Fruit fly (Drosophila melanogaster) whole organism, adult: Measurements from ENCODE around the gene pdm2.

Experiments used
- CG11617 ChIP-seq: fragments of 200-800 bp; sonication (Bioruptor generic); optimal IDR thresholded peaks from 2 replicates; lab custom pipeline; 2017; ENCODE audit warnings: mild to moderate bottlenecking, missing biosample characterization, missing genetic modification reagents, missing genetic modification characterization
- CG12768 ChIP-seq: fragments of 200-800 bp; sonication (Bioruptor generic); optimal IDR thresholded peaks from 2 replicates; lab custom pipeline; 2017; ENCODE audit warnings: missing biosample characterization, missing genetic modification characterization, mild to moderate bottlenecking, moderate library complexity, missing genetic modification reagents
- CG14711 ChIP-seq: fragments of 200-800 bp; sonication (Bioruptor generic); optimal IDR thresholded peaks from 2 replicates; lab custom pipeline; 2018; ENCODE audit warnings: missing biosample characterization, mild to moderate bottlenecking, missing genetic modification characterization, moderate library complexity
- CG1620 ChIP-seq: fragments of 200-800 bp; sonication (Bioruptor generic); optimal IDR thresholded peaks from 2 replicates; lab custom pipeline; 2016; ENCODE audit warnings: missing biosample characterization, missing genetic modification characterization
- CG33017 ChIP-seq: fragments of 200-800 bp; sonication (Bioruptor generic); optimal IDR thresholded peaks from 2 replicates; lab custom pipeline; 2018; ENCODE audit warnings: missing biosample characterization, mild to moderate bottlenecking, missing genetic modification characterization, moderate library complexity
- CG5204 ChIP-seq: fragments of 200-800 bp; sonication (Bioruptor generic); optimal IDR thresholded peaks from 2 replicates; lab custom pipeline; 2016; ENCODE audit warnings: missing biosample characterization, missing genetic modification characterization
- CG7045 ChIP-seq: fragments of 200-800 bp; sonication (Bioruptor generic); optimal IDR thresholded peaks from 2 replicates; lab custom pipeline; 2017; ENCODE audit warnings: missing biosample characterization, mild to moderate bottlenecking, missing genetic modification characterization
- CG7101 ChIP-seq: fragments of 200-800 bp; sonication (Bioruptor generic); optimal IDR thresholded peaks from 2 replicates; lab custom pipeline; 2018; ENCODE audit warnings: missing biosample characterization, mild to moderate bottlenecking, missing genetic modification characterization, moderate library complexity
- Clk ChIP-seq: fragments of 200-800 bp; sonication (Bioruptor generic); optimal IDR thresholded peaks from 2 replicates; lab custom pipeline; 2017; ENCODE audit warnings: missing biosample characterization, missing genetic modification characterization
- Crg-1 ChIP-seq: fragments of 200-800 bp; sonication (Bioruptor generic); optimal IDR thresholded peaks from 2 replicates; lab custom pipeline; 2016; ENCODE audit warnings: missing biosample characterization, missing genetic modification characterization
- Hr96 ChIP-seq: fragments of 200-800 bp; sonication (Bioruptor generic); optimal IDR thresholded peaks from 2 replicates; lab custom pipeline; 2016; ENCODE audit warnings: missing biosample characterization, missing genetic modification characterization
- Mnt ChIP-seq: fragments of 200-800 bp; sonication (Bioruptor generic); optimal IDR thresholded peaks from 2 replicates; lab custom pipeline; 2016; ENCODE audit warnings: missing biosample characterization, mild to moderate bottlenecking, missing genetic modification characterization
- bab1 ChIP-seq: fragments of 200-800 bp; sonication (Bioruptor generic); optimal IDR thresholded peaks from 3 replicates; lab custom pipeline; 2019; ENCODE audit warnings: missing biosample characterization, mild to moderate bottlenecking, missing genetic modification characterization, moderate library complexity
- cic ChIP-seq: fragments of 200-800 bp; sonication (Bioruptor generic); optimal IDR thresholded peaks from 2 replicates; lab custom pipeline; 2017; ENCODE audit warnings: missing biosample characterization, mild to moderate bottlenecking, missing genetic modification characterization, moderate library complexity
- cnc ChIP-seq, 2 experiments: fragments of >200 bp; optimal IDR thresholded peaks; 2 replicates each; lab custom pipeline; 2017
- kay ChIP-seq: fragments of 200-800 bp; sonication (Bioruptor generic); peaks from one replicate; lab custom pipeline; 2016; ENCODE audit warnings: missing biosample characterization, missing genetic modification characterization, borderline replicate concordance
- ovo ChIP-seq: fragments of 200-800 bp; sonication (Bioruptor generic); optimal IDR thresholded peaks from 2 replicates; lab custom pipeline; 2016; ENCODE audit warnings: missing biosample characterization, missing genetic modification characterization
- pad ChIP-seq: fragments of 200-800 bp; sonication (Bioruptor generic); optimal IDR thresholded peaks from 3 replicates; lab custom pipeline; 2017; ENCODE audit warnings: missing biosample characterization, missing genetic modification characterization, mild to moderate bottlenecking, moderate library complexity, missing genetic modification reagents
- tj ChIP-seq: fragments of 200-800 bp; sonication (Bioruptor generic); optimal IDR thresholded peaks from 3 replicates; lab custom pipeline; 2017; ENCODE audit warnings: missing biosample characterization, mild to moderate bottlenecking, missing genetic modification characterization, moderate library complexity
- toe ChIP-seq: fragments of 200-800 bp; sonication (Bioruptor generic); optimal IDR thresholded peaks from 2 replicates; lab custom pipeline; 2016; ENCODE audit warnings: missing biosample characterization, missing genetic modification characterization

pdm2 gene

DNA sequence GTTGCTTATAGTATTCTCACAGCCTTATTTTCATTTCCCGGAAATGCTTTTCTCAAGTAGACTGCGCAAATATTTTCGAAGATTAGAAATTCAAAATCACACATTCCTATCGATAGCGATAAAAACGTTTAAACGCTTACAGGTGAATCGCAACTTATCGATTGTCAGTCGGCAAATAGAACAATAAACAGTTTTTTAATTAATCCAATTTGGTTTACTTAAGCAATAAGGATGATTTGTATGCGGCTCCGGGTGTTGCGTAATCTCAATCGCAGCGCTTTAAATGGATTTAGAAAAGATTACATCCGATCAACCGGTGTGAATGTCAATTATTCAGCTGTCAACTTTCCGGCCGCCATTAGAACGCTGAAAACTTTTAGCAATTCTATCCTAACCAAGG lies 50.6 kb downstream of the pdm2 start, which contains the start of the genes CG6180 and CG15484:
TSS of gene CG6180 (plus strand) at position 122 of the 400 bp plus-strand sequence.
TSS of gene CG15484 (minus strand) at position 172 of the 400 bp plus-strand sequence.
- TF ChIP-seq bab1 (GFP tag; lab: Kevin White, UChicago): peak; percentile 24
- no peak for TF ChIP-seq pad (GFP tag; lab: Kevin White, UChicago)
- TF ChIP-seq CG1620: no peak
- TF ChIP-seq CG33017 (tag; lab: Kevin White, UChicago): no peak
- peak; percentile 20 for TF ChIP-seq CG14711

DNA sequence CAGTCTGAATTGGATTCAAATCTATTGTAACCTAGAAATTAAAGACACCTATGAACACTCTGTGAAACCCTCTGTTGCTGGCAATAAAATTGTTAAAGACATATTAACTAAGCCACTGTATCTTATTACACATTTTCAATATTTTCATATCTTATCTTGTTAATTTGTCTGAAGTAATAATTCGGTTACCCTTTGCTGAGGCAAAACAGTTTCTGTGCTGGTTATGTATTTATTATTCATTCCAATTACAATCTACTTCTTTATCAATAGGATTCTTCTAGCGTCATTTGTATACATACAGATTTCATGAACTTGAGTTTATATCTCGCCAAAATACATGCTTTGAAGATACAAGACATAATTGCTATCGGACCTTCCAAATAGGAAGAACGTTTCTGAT lies 51.6 kb downstream of the pdm2 start:
- TF ChIP-seq CG7045 (GFP tag; lab: Kevin White, UChicago): no peak
- no peak for TF ChIP-seq kay
- no peak for TF ChIP-seq Clk (GFP tag; lab: Kevin White, UChicago)
- TF ChIP-seq CG7101 (tag; lab: Kevin White, UChicago): no peak
- no peak for TF ChIP-seq pad (GFP tag; lab: Kevin White, UChicago)
- no peak for TF ChIP-seq bab1 (GFP tag; lab: Kevin White, UChicago)
- no peak for TF ChIP-seq Mnt
- no peak for TF ChIP-seq ovo
- TF ChIP-seq CG12768: no peak
- no peak for TF ChIP-seq Crg-1
- TF ChIP-seq Hr96 (GFP tag; lab: Kevin White, UChicago): no peak
- no peak for TF ChIP-seq cic (GFP tag; lab: Kevin White, UChicago)
- TF ChIP-seq toe (GFP tag; lab: Kevin White, UChicago): no peak
- no peak for TF ChIP-seq CG11617
- no peak for TF ChIP-seq CG1620
- no peak for TF ChIP-seq tj (GFP tag; lab: Kevin White, UChicago)
- TF ChIP-seq cnc (optimal IDR thresholded peaks at IDR 0.05; lab: Kevin White, UChicago): no peak

DNA sequence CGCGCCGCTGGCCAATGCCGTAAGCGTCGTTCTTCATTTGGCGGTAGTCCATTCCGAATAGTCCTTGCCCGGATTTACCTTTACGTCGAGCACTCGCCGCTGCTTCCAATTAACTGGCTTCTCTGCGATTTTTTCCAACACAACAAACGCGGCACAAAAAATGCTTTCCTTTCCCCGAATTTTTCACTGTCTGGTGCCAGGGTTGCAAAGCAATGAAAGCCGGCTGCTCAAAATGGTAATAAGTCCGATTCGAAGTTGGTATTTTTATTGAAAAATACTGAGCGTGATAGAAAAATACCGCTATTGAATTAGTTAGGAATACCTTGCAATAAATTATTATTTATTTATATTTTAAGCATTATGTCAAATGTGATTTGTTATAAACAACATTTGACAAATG lies 55.3 kb downstream of the pdm2 start:
- TF ChIP-seq Clk (GFP tag; lab: Kevin White, UChicago): no peak
- peak; percentile 42 for TF ChIP-seq CG14711

DNA sequence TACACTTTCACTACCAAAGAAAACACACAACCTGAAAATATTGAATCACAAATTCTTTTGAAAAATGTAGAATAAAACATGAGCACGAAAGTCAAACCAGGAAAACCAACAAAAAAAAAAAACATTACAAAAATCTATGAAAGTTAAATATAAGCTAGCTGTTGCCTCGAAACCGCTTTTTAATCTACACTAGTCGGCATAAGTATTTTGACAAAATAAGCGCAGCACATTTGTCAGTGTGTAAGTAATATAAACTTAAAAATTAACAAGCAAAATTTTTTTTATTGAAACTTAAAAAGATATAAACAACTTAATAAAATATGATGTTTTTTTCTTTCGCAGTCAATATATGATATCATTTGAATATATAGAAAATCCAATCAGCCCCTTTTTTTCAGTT lies 55.9 kb downstream of the pdm2 start, which contains the start of gene CG5787:
TSS of gene CG5787 (minus strand) at position 101 of the 400 bp plus-strand sequence.
- no peak for TF ChIP-seq Crg-1
- TF ChIP-seq CG11617: no peak
- TF ChIP-seq cic (GFP tag; lab: Kevin White, UChicago): no peak
- no peak for TF ChIP-seq cnc (optimal IDR thresholded peaks at IDR 0.05; lab: Kevin White, UChicago)
- TF ChIP-seq ovo: no peak
- no peak for TF ChIP-seq Hr96 (GFP tag; lab: Kevin White, UChicago)
- no peak for TF ChIP-seq CG1620
- no peak for TF ChIP-seq tj (GFP tag; lab: Kevin White, UChicago)
- no peak for TF ChIP-seq CG33017 (tag; lab: Kevin White, UChicago)
- no peak for TF ChIP-seq CG7045 (GFP tag; lab: Kevin White, UChicago)
- TF ChIP-seq bab1 (GFP tag; lab: Kevin White, UChicago): no peak
- TF ChIP-seq CG5204: no peak
- no peak for TF ChIP-seq Mnt
- TF ChIP-seq toe (GFP tag; lab: Kevin White, UChicago): no peak
- TF ChIP-seq kay: no peak
- TF ChIP-seq CG7101 (tag; lab: Kevin White, UChicago): no peak
- no peak for TF ChIP-seq Clk (GFP tag; lab: Kevin White, UChicago)
- TF ChIP-seq pad (GFP tag; lab: Kevin White, UChicago): no peak

DNA sequence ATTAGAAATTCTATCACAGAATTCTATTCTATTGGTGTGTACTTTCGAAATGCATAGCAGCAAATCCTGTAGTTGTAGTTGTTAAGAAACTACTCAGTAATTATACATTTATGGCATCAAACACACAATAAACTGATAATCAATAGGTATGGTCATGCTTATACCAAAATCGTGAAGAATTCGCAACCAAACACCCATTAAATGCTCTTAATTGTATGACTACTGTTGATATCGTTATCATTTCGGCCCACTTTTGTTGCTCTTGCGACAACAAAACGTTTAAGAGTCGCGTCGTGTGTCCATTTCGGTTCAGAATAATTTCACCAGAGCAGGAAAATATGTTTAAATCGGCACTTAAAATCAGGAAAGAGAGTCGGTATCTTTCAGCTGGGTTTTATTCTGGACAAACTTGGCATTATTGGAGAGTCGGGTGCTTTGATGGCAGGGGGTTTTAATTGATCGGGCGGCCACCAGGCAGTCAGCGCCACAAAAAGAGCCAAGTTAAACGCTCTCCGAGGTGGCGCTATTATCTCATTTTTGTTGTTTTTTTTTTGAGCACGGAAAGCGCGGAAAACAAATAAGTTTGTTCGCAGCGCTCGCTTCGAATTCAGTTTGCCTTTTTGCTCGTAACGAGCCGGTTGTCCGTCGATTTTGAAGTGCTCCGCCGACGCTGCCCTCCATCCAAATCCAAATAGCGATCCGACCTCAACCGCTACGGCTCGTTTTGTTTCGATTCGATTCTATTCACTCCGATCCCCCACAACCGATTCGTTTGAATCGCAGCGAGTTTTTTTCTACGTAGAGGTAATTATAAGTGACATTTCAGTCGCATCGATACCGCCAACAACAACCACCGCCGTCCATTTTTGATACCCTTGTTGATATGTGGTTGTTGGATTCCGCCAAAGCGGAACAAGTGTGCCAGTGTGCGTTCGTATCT lies 61.7 kb downstream of the pdm2 start, which contains the start of gene MRP:
TSS of gene MRP (plus strand) at position 609 of the 940 bp plus-strand sequence.
- TF ChIP-seq bab1 (GFP tag; lab: Kevin White, UChicago): peak; percentile 6
- TF ChIP-seq Crg-1: no peak
- TF ChIP-seq CG14711: no peak
- TF ChIP-seq cnc (optimal IDR thresholded peaks at IDR 0.05; lab: Kevin White, UChicago): no peak
- no peak for TF ChIP-seq toe (GFP tag; lab: Kevin White, UChicago)
- TF ChIP-seq CG1620: no peak
- peak; percentile 36 for TF ChIP-seq Mnt
- TF ChIP-seq pad (GFP tag; lab: Kevin White, UChicago): no peak
- no peak for TF ChIP-seq ovo
- TF ChIP-seq CG7045 (GFP tag; lab: Kevin White, UChicago): peak; percentile 39
- TF ChIP-seq CG11617: no peak
- TF ChIP-seq kay: no peak
- TF ChIP-seq CG33017 (tag; lab: Kevin White, UChicago): peak; percentile 19
- peak; percentile 19 for TF ChIP-seq cic (GFP tag; lab: Kevin White, UChicago)
- peak; percentile 17 for TF ChIP-seq tj (GFP tag; lab: Kevin White, UChicago)
- no peak for TF ChIP-seq Clk (GFP tag; lab: Kevin White, UChicago)
- no peak for TF ChIP-seq CG5204
- no peak for TF ChIP-seq Hr96 (GFP tag; lab: Kevin White, UChicago)
- no peak for TF ChIP-seq CG7101 (tag; lab: Kevin White, UChicago)
- no peak for TF ChIP-seq CG12768

DNA sequence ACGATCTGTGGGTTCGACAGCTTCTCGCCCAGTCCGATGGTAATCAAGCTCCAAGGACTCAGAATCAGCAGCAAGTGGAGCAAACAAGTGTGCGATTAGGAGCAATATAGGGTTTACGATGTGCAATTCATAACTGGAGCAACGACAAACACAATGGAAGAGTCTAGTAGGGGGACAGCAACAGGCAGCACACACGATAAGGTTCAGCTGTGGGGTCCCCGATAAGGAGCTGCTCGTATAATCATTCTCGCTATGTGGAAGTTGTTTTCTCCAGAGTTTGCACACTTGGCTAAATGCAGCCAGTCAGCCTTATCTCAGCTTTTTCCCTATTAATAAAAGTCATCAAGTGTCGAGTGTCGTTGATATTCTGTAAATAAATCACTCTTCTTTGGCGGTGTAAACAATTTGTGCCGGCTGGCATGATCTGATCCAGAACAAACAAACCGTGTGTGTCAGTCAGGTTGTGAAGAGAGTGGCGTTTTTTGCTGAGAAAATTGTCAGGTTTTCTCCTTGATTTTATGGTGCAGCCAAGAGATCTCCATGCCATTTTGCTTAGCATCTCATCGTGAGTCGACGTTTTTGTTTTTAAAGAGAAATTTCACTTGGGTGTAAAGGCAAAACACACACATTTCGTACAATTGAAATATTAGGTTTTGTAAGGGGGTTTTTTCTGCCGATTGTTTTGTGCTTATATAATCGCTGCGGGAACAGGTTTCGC lies 62.9 kb downstream of the pdm2 start:
- TF ChIP-seq CG14711: peak; percentile 17
- TF ChIP-seq CG33017 (tag; lab: Kevin White, UChicago): peak; percentile 21
- peak; percentile 19 for TF ChIP-seq Mnt
- peak in 1 of 2 experiments; percentile 60 for TF ChIP-seq cnc (optimal IDR thresholded peaks at IDR 0.05; lab: Kevin White, UChicago)
- TF ChIP-seq Crg-1: no peak
- TF ChIP-seq pad (GFP tag; lab: Kevin White, UChicago): peak; percentile 0
- TF ChIP-seq cic (GFP tag; lab: Kevin White, UChicago): peak; percentile 91
- TF ChIP-seq CG1620: no peak
- no peak for TF ChIP-seq CG7045 (GFP tag; lab: Kevin White, UChicago)
- peak; percentile 59 for TF ChIP-seq tj (GFP tag; lab: Kevin White, UChicago)
- peak; percentile 18 for TF ChIP-seq ovo
- TF ChIP-seq kay: peak; percentile 65
- TF ChIP-seq toe (GFP tag; lab: Kevin White, UChicago): peak; percentile 1
- TF ChIP-seq CG12768: peak; percentile 60
- TF ChIP-seq CG5204: no peak
